Worm (Caenorhabditis elegans) whole organism, L3 larva: ENCODE results near the gene Y45G12C.1.
"Not testable (repeated sequence)": the region's sequence is repeated elsewhere in the genome, so short reads cannot be mapped to it uniquely, and the experiment has no call there.

ENCODE experiments used
- aly-2 ChIP-seq: fragments of 150-350 bp; optimal IDR thresholded peaks from 2 replicates; lab custom pipeline; 2014; ENCODE audit warnings: missing biosample characterization, missing genetic modification characterization
- ceh-28 ChIP-seq: fragments of 150-350 bp; optimal IDR thresholded peaks from 2 replicates; lab custom pipeline; 2014; ENCODE audit warnings: missing biosample characterization, missing genetic modification reagents, missing genetic modification characterization
- ceh-82 ChIP-seq: fragments of 150-350 bp; optimal IDR thresholded peaks from 2 replicates; lab custom pipeline; 2014; ENCODE audit warnings: missing biosample characterization, missing genetic modification characterization
- egl-27 ChIP-seq: sonication (generic microtip); optimal IDR thresholded peaks from 4 replicates; lab custom pipeline; 2017; ENCODE audit warnings: missing biosample characterization, missing genetic modification reagents, missing genetic modification characterization
- egl-5 ChIP-seq: fragments of 150-350 bp; optimal IDR thresholded peaks from 2 replicates; lab custom pipeline; 2017; ENCODE audit warnings: missing biosample characterization, missing genetic modification reagents, missing genetic modification characterization, inconsistent platforms
- elt-1 ChIP-seq: fragments of 150-350 bp; optimal IDR thresholded peaks from 2 replicates; lab custom pipeline; 2014; ENCODE audit warnings: missing biosample characterization, missing genetic modification characterization
- elt-2 ChIP-seq: sonication (generic microtip); optimal IDR thresholded peaks from 2 replicates; lab custom pipeline; 2016; ENCODE audit warnings: missing genetic modification reagents, mild to moderate bottlenecking, missing genetic modification characterization, missing compliant biosample characterization
- elt-3 ChIP-seq, 3 experiments: fragments of 150-350 bp in 1 of 3; sonication (generic microtip) in 2 of 3; optimal IDR thresholded peaks; 2 replicates in 2 of 3; 4 replicates in 1 of 3; lab custom pipeline; 2014 to 2017; ENCODE audit warnings: missing biosample characterization in 3 of 3, missing genetic modification characterization in 3 of 3
- eor-1 ChIP-seq, 2 experiments: fragments of 150-350 bp; optimal IDR thresholded peaks; 2 replicates each; lab custom pipeline; 2014 to 2018; ENCODE audit warnings: missing biosample characterization in 2 of 2, missing genetic modification characterization in 2 of 2
- fkh-10 ChIP-seq: sonication (generic microtip); optimal IDR thresholded peaks from 2 replicates; lab custom pipeline; 2017; ENCODE audit warnings: missing biosample characterization, missing genetic modification reagents, missing genetic modification characterization
- fkh-2 ChIP-seq: fragments of 150-350 bp; optimal IDR thresholded peaks from 2 replicates; lab custom pipeline; 2014; ENCODE audit warnings: missing biosample characterization, missing genetic modification reagents, missing genetic modification characterization
- fos-1 ChIP-seq: fragments of 150-350 bp; optimal IDR thresholded peaks from 2 replicates; lab custom pipeline; 2014; ENCODE audit warnings: missing biosample characterization, missing genetic modification characterization
- hmg-11 ChIP-seq: sonication (generic microtip); optimal IDR thresholded peaks from 2 replicates; lab custom pipeline; 2016; ENCODE audit warnings: missing genetic modification characterization, missing compliant biosample characterization
- jun-1 ChIP-seq: fragments of 150-350 bp; optimal IDR thresholded peaks from 2 replicates; lab custom pipeline; 2014; ENCODE audit warnings: missing biosample characterization, missing genetic modification reagents, missing genetic modification characterization
- lin-15B ChIP-seq: fragments of 150-350 bp; optimal IDR thresholded peaks from 2 replicates; lab custom pipeline; 2014; ENCODE audit warnings: missing biosample characterization, missing genetic modification characterization
- lin-39 ChIP-seq: fragments of 150-350 bp; optimal IDR thresholded peaks from 2 replicates; lab custom pipeline; 2018; ENCODE audit warnings: missing biosample characterization, missing genetic modification reagents, missing genetic modification characterization
- lsy-12 ChIP-seq: sonication (generic microtip); optimal IDR thresholded peaks from 2 replicates; lab custom pipeline; 2016; ENCODE audit warnings: mild to moderate bottlenecking, missing genetic modification characterization, missing compliant biosample characterization
- mdl-1 ChIP-seq: fragments of 150-350 bp; optimal IDR thresholded peaks from 2 replicates; lab custom pipeline; 2014; ENCODE audit warnings: missing biosample characterization, missing genetic modification characterization
- nhr-11 ChIP-seq: fragments of 150-350 bp; optimal IDR thresholded peaks from 2 replicates; lab custom pipeline; 2014; ENCODE audit warnings: missing biosample characterization, missing genetic modification characterization
- nhr-12 ChIP-seq: fragments of 150-350 bp; optimal IDR thresholded peaks from 2 replicates; lab custom pipeline; 2014; ENCODE audit warnings: missing biosample characterization, missing genetic modification characterization
- nhr-237 ChIP-seq: fragments of 150-350 bp; optimal IDR thresholded peaks from 2 replicates; lab custom pipeline; 2014; ENCODE audit warnings: missing biosample characterization, missing genetic modification characterization
- nhr-25 ChIP-seq: sonication (generic microtip); optimal IDR thresholded peaks from 2 replicates; lab custom pipeline; 2017; ENCODE audit warnings: missing biosample characterization, missing genetic modification characterization
- nhr-28 ChIP-seq: fragments of 150-350 bp; optimal IDR thresholded peaks from 2 replicates; lab custom pipeline; 2014; ENCODE audit warnings: missing biosample characterization, missing genetic modification characterization
- nhr-76 ChIP-seq: fragments of 150-350 bp; sonication (generic microtip); optimal IDR thresholded peaks from 5 replicates; lab custom pipeline; 2014; ENCODE audit warnings: missing biosample characterization, missing genetic modification characterization
- pha-4 ChIP-seq: fragments of 150-350 bp; optimal IDR thresholded peaks from 2 replicates; lab custom pipeline; 2014; ENCODE audit warnings: missing biosample characterization, missing genetic modification reagents, missing genetic modification characterization
- pqm-1 ChIP-seq: fragments of 150-350 bp; optimal IDR thresholded peaks from 2 replicates; lab custom pipeline; 2017; ENCODE audit warnings: missing biosample characterization, missing genetic modification characterization, inconsistent platforms
- sea-2 ChIP-seq: fragments of 150-350 bp; sonication (generic microtip); optimal IDR thresholded peaks from 4 replicates; lab custom pipeline; 2014; ENCODE audit warnings: missing biosample characterization, missing genetic modification reagents, missing genetic modification characterization
- skn-1 ChIP-seq: fragments of 150-350 bp; optimal IDR thresholded peaks from 2 replicates; lab custom pipeline; 2014; ENCODE audit warnings: missing biosample characterization, missing genetic modification characterization
- tbx-2 ChIP-seq: sonication (generic microtip); optimal IDR thresholded peaks from 2 replicates; lab custom pipeline; 2016; ENCODE audit warnings: mild to moderate bottlenecking, missing genetic modification characterization, missing compliant biosample characterization
- unc-39 ChIP-seq: sonication (generic microtip); optimal IDR thresholded peaks from 4 replicates; lab custom pipeline; 2017; ENCODE audit warnings: missing biosample characterization, missing genetic modification characterization
- zag-1 ChIP-seq: fragments of 150-350 bp; optimal IDR thresholded peaks from 2 replicates; lab custom pipeline; 2014; ENCODE audit warnings: missing biosample characterization, missing genetic modification characterization
- ztf-11 ChIP-seq: fragments of 150-350 bp; optimal IDR thresholded peaks from 2 replicates; lab custom pipeline; 2014; ENCODE audit warnings: missing biosample characterization, missing genetic modification characterization
- ztf-4 ChIP-seq: fragments of 150-350 bp; optimal IDR thresholded peaks from 2 replicates; lab custom pipeline; 2014; ENCODE audit warnings: missing biosample characterization, missing genetic modification characterization

Y45G12C.1 gene

ce11 chrV:2565525-2565924 is at the start of gene Y45G12C.1:
Y45G12C.1 (plus strand) TSS chrV:2565683.
- TF ChIP-seq elt-2 (tag; lab: Kevin White, UChicago): peak; percentile 76
- TF ChIP-seq pqm-1: peak; percentile 41
- TF ChIP-seq lin-39 (tag; lab: Kevin White, UChicago): no peak
- TF ChIP-seq skn-1: peak; percentile 4
- TF ChIP-seq elt-1 (tag; lab: Kevin White, UChicago): no peak
- no peak for TF ChIP-seq fos-1 (tag; lab: Kevin White, UChicago)
- TF ChIP-seq, all 47 proteins: peak for 3

- not testable (repeated sequence) for TF ChIP-seq ceh-28, nhr-25, mdl-1 (tag; lab: Kevin White, UChicago)
Measured at ce11 chrV:2536309-2536708, 29.2 kb upstream of the Y45G12C.1 start, which contains the start of gene Y45G12C.10. Y45G12C.10 (minus strand) TSS chrV:2536409.

DNA sequence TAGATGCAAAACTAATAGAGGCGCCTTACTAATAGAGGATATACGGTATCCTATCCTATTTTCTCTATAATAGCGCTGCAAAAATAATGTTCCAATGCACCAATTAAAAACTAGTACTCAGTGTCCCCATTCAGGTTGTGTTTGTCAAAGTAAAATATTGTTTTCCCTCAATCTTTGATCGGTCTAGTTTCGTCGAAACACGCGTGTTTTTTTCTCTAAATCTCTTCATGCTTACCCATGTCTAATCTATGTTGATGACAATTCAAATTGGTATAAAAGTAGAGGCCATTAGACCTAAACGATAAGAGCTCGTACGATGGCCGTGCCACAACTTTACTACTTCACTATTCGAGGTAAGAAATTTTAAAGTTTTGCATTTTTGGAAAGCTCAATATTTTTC is 4.1 kb upstream of the Y45G12C.1 start, which contains the start of gene gst-10:
TSS of gene gst-10 (plus strand) at position 301 of the 400 bp plus-strand sequence.
- not testable (repeated sequence) for TF ChIP-seq unc-39, lin-15B, egl-27 (tag; lab: Kevin White, UChicago)

- TF ChIP-seq tbx-2 (tag; lab: Kevin White, UChicago) (no peak), jun-1 (tag; lab: Kevin White, UChicago) (no peak), fkh-10 (no peak), nhr-237 (tag; lab: Kevin White, UChicago) (no peak), egl-5 (tag; lab: Kevin White, UChicago) (no peak)
Measured at ce11 chrV:2570643-2571042, 5.2 kb downstream of the Y45G12C.1 start, which contains the start of gene srj-19. srj-19 (minus strand) TSS chrV:2570743.

- TF ChIP-seq ztf-11 (tag; lab: Kevin White, UChicago) (no peak), nhr-76 (no peak), sea-2 (GFP tag; lab: Kevin White, UChicago) (no peak), eor-1 (tag; optimal IDR thresholded peaks at IDR 0.05; lab: Kevin White, UChicago) (no peak), elt-3 (tag; optimal IDR thresholded peaks at IDR 0.05; lab: Kevin White, UChicago) (no peak), nhr-11 (tag; lab: Kevin White, UChicago) (no peak), zag-1 (tag; lab: Kevin White, UChicago) (no peak), aly-2 (tag; lab: Kevin White, UChicago) (no peak), ceh-82 (tag; lab: Kevin White, UChicago) (no peak), pqm-1 (no peak), nhr-12 (tag; lab: Kevin White, UChicago) (no peak), lsy-12 (tag; lab: Kevin White, UChicago) (no peak), ceh-28 (tag; lab: Kevin White, UChicago) (no peak)
Measured at ce11 chrV:2573108-2573507, 7.6 kb downstream of the Y45G12C.1 start, which contains the start of gene srj-20. srj-20 (minus strand) TSS chrV:2573208.

DNA sequence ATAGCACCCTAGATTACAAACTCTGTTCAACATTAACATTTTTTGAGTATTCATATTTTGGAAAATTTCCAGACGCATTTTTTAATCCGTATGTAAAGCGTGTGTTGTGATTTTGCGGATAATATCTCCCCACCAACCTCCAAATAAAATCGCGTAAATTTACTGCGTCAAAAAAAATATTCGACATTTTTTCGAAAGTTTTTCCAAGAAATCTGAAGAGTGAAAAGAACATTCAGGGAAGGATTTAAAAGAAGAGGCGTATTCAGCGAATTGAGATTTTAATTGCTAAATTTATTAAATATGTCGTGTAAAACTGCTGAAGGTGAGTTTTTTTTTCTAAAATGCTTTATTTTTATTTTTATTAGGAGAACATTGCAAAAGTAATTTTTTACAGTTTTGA is 8.4 kb downstream of the Y45G12C.1 start, which contains the start of gene nhr-290:
TSS of gene nhr-290 (plus strand) at position 301 of the 400 bp plus-strand sequence.
- TF ChIP-seq fkh-2 (tag; lab: Kevin White, UChicago) (no peak), ztf-4 (no peak), hmg-11 (tag; lab: Kevin White, UChicago) (no peak)

DNA sequence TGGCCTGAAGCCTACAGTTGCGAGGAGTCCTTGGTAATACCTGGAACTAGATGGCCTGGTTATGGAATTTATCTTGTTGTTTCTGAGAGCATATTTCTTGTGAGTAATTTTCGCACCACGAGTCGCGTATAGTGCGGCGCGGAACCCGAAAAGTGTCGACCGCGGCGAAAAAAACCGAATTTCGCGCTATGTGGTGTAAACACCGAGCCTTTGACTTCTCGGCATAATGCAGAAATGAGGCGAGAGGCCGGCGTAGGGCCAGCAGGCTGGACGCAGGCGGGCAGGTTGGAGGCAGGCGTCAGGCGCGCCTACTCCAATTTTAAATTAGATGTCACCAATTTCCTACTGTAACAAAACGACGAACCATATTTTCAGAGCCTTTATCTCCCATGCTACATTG is 10.2 kb downstream of the Y45G12C.1 start:
- TF ChIP-seq ceh-28 (tag; lab: Kevin White, UChicago): no peak
- TF ChIP-seq zag-1 (tag; lab: Kevin White, UChicago): no peak
- TF ChIP-seq nhr-28 (tag; lab: Kevin White, UChicago): no peak
- TF ChIP-seq jun-1 (tag; lab: Kevin White, UChicago): no peak
- TF ChIP-seq unc-39 (tag; lab: Kevin White, UChicago): no peak
- TF ChIP-seq pqm-1: no peak
- TF ChIP-seq nhr-25 (tag; lab: Kevin White, UChicago): no peak
- TF ChIP-seq lin-15B (tag; lab: Kevin White, UChicago): no peak
- no peak for TF ChIP-seq tbx-2 (tag; lab: Kevin White, UChicago)
- TF ChIP-seq nhr-11 (tag; lab: Kevin White, UChicago): no peak
- TF ChIP-seq elt-3 (tag; optimal IDR thresholded peaks at IDR 0.05; lab: Kevin White, UChicago): no peak
- TF ChIP-seq ztf-4: no peak
- TF ChIP-seq eor-1 (tag; optimal IDR thresholded peaks at IDR 0.05; lab: Kevin White, UChicago): no peak
- no peak for TF ChIP-seq pha-4 (tag; lab: Kevin White, UChicago)
